Worm (Caenorhabditis elegans): ENCODE results near the gene T22F3.8.

ce11 chrV:3634293-3635016 is 29.2 kb upstream of the T22F3.8 start:
- no peak for TF ChIP-seq gei-17 (GFP tag; optimal IDR thresholded peaks at IDR 0.05)
- no peak for TF ChIP-seq him-1 (tag; optimal IDR thresholded peaks at IDR 0.05)

All from whole organism, young adult.